Fruit fly (Drosophila melanogaster) whole organism, embryonic: ENCODE measurements around the gene CG13056.

Source experiments
- Blimp-1 ChIP-seq: fragments of 200-800 bp; sonication (Bioruptor generic); optimal IDR thresholded peaks from 3 replicates; lab custom pipeline; 2018; ENCODE audit warnings: missing biosample characterization, missing genetic modification characterization, mild to moderate bottlenecking, moderate library complexity, missing genetic modification reagents
- CG10267 ChIP-seq: fragments of 200-800 bp; sonication (Bioruptor generic); optimal IDR thresholded peaks from 2 replicates; lab custom pipeline; 2018; ENCODE audit warnings: missing biosample characterization, mild to moderate bottlenecking, missing genetic modification characterization, moderate library complexity
- CG10274 ChIP-seq: fragments of 200-800 bp; sonication (Bioruptor generic); optimal IDR thresholded peaks from 3 replicates; lab custom pipeline; 2017; ENCODE audit warnings: missing biosample characterization, mild to moderate bottlenecking, missing genetic modification characterization
- CG10979 ChIP-seq: fragments of 200-800 bp; sonication (Bioruptor generic); optimal IDR thresholded peaks from 2 replicates; lab custom pipeline; 2018; ENCODE audit warnings: missing biosample characterization, mild to moderate bottlenecking, missing genetic modification characterization, moderate library complexity
- CG11504 ChIP-seq: fragments of 200-800 bp; sonication (Bioruptor generic); optimal IDR thresholded peaks from 3 replicates; lab custom pipeline; 2019; ENCODE audit warnings: missing biosample characterization, mild to moderate bottlenecking, missing genetic modification characterization, moderate library complexity
- CG12104 ChIP-seq: fragments of 200-800 bp; sonication (Bioruptor generic); optimal IDR thresholded peaks from 3 replicates; lab custom pipeline; 2016; ENCODE audit warnings: missing biosample characterization, missing genetic modification characterization
- CG12236 ChIP-seq: fragments of 200-800 bp; sonication (Bioruptor generic); optimal IDR thresholded peaks from 2 replicates; lab custom pipeline; 2016; ENCODE audit warnings: missing biosample characterization, missing genetic modification characterization
- CG13123 ChIP-seq: fragments of 200-800 bp; sonication (Bioruptor generic); optimal IDR thresholded peaks from 2 replicates; lab custom pipeline; 2016; ENCODE audit warnings: missing biosample characterization, missing genetic modification characterization
- CG14050 ChIP-seq: fragments of 200-800 bp; sonication (Bioruptor generic); IDR thresholded peaks from 3 replicates; pipeline ENCODE4 v1.3.6; 2022; ENCODE audit warnings: missing biosample characterization, missing genetic modification characterization
- CG14860 ChIP-seq: fragments of 200-800 bp; sonication (Bioruptor generic); IDR thresholded peaks from 3 replicates; pipeline ENCODE4 v1.3.6; 2022; ENCODE audit warnings: missing biosample characterization, missing genetic modification characterization; ENCODE audit not compliant: partially characterized antibody
- CG15011 ChIP-seq: fragments of 200-800 bp; sonication (Bioruptor generic); optimal IDR thresholded peaks from 3 replicates; lab custom pipeline; 2018; ENCODE audit warnings: missing biosample characterization, mild to moderate bottlenecking, missing genetic modification characterization
- CG2116 ChIP-seq: fragments of 200-800 bp; sonication (Bioruptor generic); optimal IDR thresholded peaks from 3 replicates; lab custom pipeline; 2018; ENCODE audit warnings: missing biosample characterization, mild to moderate bottlenecking, missing genetic modification characterization
- CG2712 ChIP-seq: fragments of 200-800 bp; optimal IDR thresholded peaks from 3 replicates; lab custom pipeline; 2019; ENCODE audit warnings: missing biosample characterization, mild to moderate bottlenecking, missing genetic modification characterization, moderate library complexity
- CG2875 ChIP-seq: fragments of 200-800 bp; sonication (Bioruptor generic); optimal IDR thresholded peaks from 2 replicates; lab custom pipeline; 2017; ENCODE audit warnings: missing biosample characterization, mild to moderate bottlenecking, missing genetic modification characterization, missing genetic modification reagents
- CG30020 ChIP-seq: fragments of 200-800 bp; optimal IDR thresholded peaks from 2 replicates; lab custom pipeline; 2019; ENCODE audit warnings: missing biosample characterization, mild to moderate bottlenecking, missing genetic modification characterization, moderate library complexity
- CG3847 ChIP-seq: fragments of 200-800 bp; sonication (Bioruptor generic); IDR thresholded peaks from 2 replicates; pipeline ENCODE4 v1.3.6; 2022; ENCODE audit warnings: missing biosample characterization, missing genetic modification characterization
- CG42726 ChIP-seq: fragments of 200-800 bp; sonication (Bioruptor generic); IDR thresholded peaks from 2 replicates; pipeline ENCODE4 v1.3.6; 2022; ENCODE audit warnings: missing biosample characterization, missing genetic modification characterization; ENCODE audit not compliant: partially characterized antibody
- CG6683 ChIP-seq: fragments of 200-800 bp; sonication (Bioruptor generic); optimal IDR thresholded peaks from 2 replicates; lab custom pipeline; 2017; ENCODE audit warnings: missing biosample characterization, mild to moderate bottlenecking, missing genetic modification characterization, missing genetic modification reagents
- CG6854 ChIP-seq: fragments of 200-800 bp; sonication (Bioruptor generic); optimal IDR thresholded peaks from 3 replicates; lab custom pipeline; 2017; ENCODE audit warnings: missing biosample characterization, mild to moderate bottlenecking, missing genetic modification characterization
- CG9932 ChIP-seq: fragments of 200-800 bp; sonication (Bioruptor generic); IDR thresholded peaks from 2 replicates; pipeline ENCODE4 v1.3.6; 2022; ENCODE audit warnings: missing biosample characterization, missing genetic modification characterization
- HLH3B ChIP-seq: fragments of 200-800 bp; sonication (Bioruptor generic); IDR thresholded peaks from 2 replicates; pipeline ENCODE4 v1.3.6; 2022; ENCODE audit warnings: missing biosample characterization, missing genetic modification characterization
- Hey ChIP-seq: fragments of 200-800 bp; sonication (Bioruptor generic); optimal IDR thresholded peaks from 3 replicates; lab custom pipeline; 2018; ENCODE audit warnings: missing biosample characterization, mild to moderate bottlenecking, missing genetic modification characterization
- Lpt ChIP-seq: fragments of >200 bp; optimal IDR thresholded peaks from 2 replicates; lab custom pipeline; 2018; ENCODE audit warnings: missing biosample characterization, missing genetic modification characterization
- Meics ChIP-seq: fragments of 200-800 bp; sonication (Bioruptor generic); optimal IDR thresholded peaks from 2 replicates; lab custom pipeline; 2017; ENCODE audit warnings: missing biosample characterization, mild to moderate bottlenecking, missing genetic modification characterization
- Myb ChIP-seq: fragments of 200-800 bp; sonication (Bioruptor generic); optimal IDR thresholded peaks from 2 replicates; lab custom pipeline; 2016; ENCODE audit warnings: missing biosample characterization, missing genetic modification characterization
- Neu2 ChIP-seq: fragments of 200-800 bp; sonication (Bioruptor generic); optimal IDR thresholded peaks from 3 replicates; lab custom pipeline; 2016; ENCODE audit warnings: missing biosample characterization, missing genetic modification characterization, borderline replicate concordance
- Oli ChIP-seq: fragments of 200-800 bp; sonication (Bioruptor generic); optimal IDR thresholded peaks from 2 replicates; lab custom pipeline; 2018; ENCODE audit warnings: missing biosample characterization, mild to moderate bottlenecking, missing genetic modification characterization, moderate library complexity
- Opbp ChIP-seq: fragments of 200-800 bp; sonication (Bioruptor generic); IDR thresholded peaks from 3 replicates; pipeline ENCODE4 v1.3.6; 2022; ENCODE audit warnings: missing biosample characterization, missing genetic modification characterization; ENCODE audit not compliant: partially characterized antibody
- Pdp1 ChIP-seq, 2 experiments: fragments of 200-800 bp; sonication (Bioruptor generic); optimal IDR thresholded peaks; 3 replicates each; lab custom pipeline; 2016; ENCODE audit warnings: missing biosample characterization in 2 of 2, missing genetic modification characterization in 2 of 2, mild to moderate bottlenecking in 1 of 2, moderate library complexity in 1 of 2
- Sin3A ChIP-seq: fragments of >200 bp; optimal IDR thresholded peaks from 2 replicates; lab custom pipeline; 2018
- Six4 ChIP-seq: fragments of 200-800 bp; sonication (Bioruptor generic); optimal IDR thresholded peaks from 2 replicates; lab custom pipeline; 2016; ENCODE audit warnings: missing biosample characterization, missing genetic modification characterization
- amos ChIP-seq: fragments of 200-800 bp; sonication (Bioruptor generic); IDR thresholded peaks from 2 replicates; pipeline ENCODE4 v1.3.6; 2022; ENCODE audit warnings: missing biosample characterization, missing genetic modification characterization; ENCODE audit not compliant: partially characterized antibody
- ci ChIP-seq: fragments of 200-800 bp; sonication (Bioruptor generic); IDR thresholded peaks from 3 replicates; pipeline ENCODE4 v1.3.6; 2022; ENCODE audit warnings: missing biosample characterization, missing genetic modification characterization
- cwo ChIP-seq: fragments of 200-800 bp; sonication (Bioruptor generic); optimal IDR thresholded peaks from 3 replicates; lab custom pipeline; 2017; ENCODE audit warnings: missing biosample characterization, missing genetic modification characterization, mild to moderate bottlenecking, moderate library complexity, missing genetic modification reagents
- dmrt99B ChIP-seq: fragments of 200-800 bp; sonication (Bioruptor generic); optimal IDR thresholded peaks from 2 replicates; lab custom pipeline; 2018; ENCODE audit warnings: missing biosample characterization, mild to moderate bottlenecking, missing genetic modification characterization, moderate library complexity
- emc ChIP-seq: fragments of 200-800 bp; sonication (Bioruptor generic); optimal IDR thresholded peaks from 2 replicates; lab custom pipeline; 2016; ENCODE audit warnings: missing biosample characterization, missing genetic modification characterization
- exex ChIP-seq: fragments of 200-800 bp; sonication (Bioruptor generic); optimal IDR thresholded peaks from 4 replicates; lab custom pipeline; 2018; ENCODE audit warnings: missing biosample characterization, mild to moderate bottlenecking, missing genetic modification characterization, moderate library complexity
- grau ChIP-seq: fragments of 200-800 bp; optimal IDR thresholded peaks from 3 replicates; lab custom pipeline; 2019; ENCODE audit warnings: missing biosample characterization, mild to moderate bottlenecking, missing genetic modification characterization, moderate library complexity
- lilli ChIP-seq: fragments of 200-800 bp; sonication (Bioruptor generic); optimal IDR thresholded peaks from 3 replicates; lab custom pipeline; 2016; ENCODE audit warnings: missing biosample characterization, missing genetic modification characterization
- maf-S ChIP-seq: fragments of 200-800 bp; sonication (Bioruptor generic); optimal IDR thresholded peaks from 2 replicates; lab custom pipeline; 2016; ENCODE audit warnings: missing biosample characterization, missing genetic modification characterization
- mam ChIP-seq: fragments of 200-800 bp; sonication (Bioruptor generic); optimal IDR thresholded peaks from 3 replicates; lab custom pipeline; 2016; ENCODE audit warnings: missing biosample characterization, missing genetic modification characterization
- mirr ChIP-seq: fragments of 200-800 bp; sonication (Bioruptor generic); optimal IDR thresholded peaks from 3 replicates; lab custom pipeline; 2018; ENCODE audit warnings: missing biosample characterization, mild to moderate bottlenecking, missing genetic modification characterization
- odd ChIP-seq: fragments of 200-800 bp; sonication (Bioruptor generic); optimal IDR thresholded peaks from 2 replicates; lab custom pipeline; 2017; ENCODE audit warnings: missing biosample characterization, mild to moderate bottlenecking, missing genetic modification characterization
- peb ChIP-seq: fragments of 200-800 bp; sonication (Bioruptor generic); IDR thresholded peaks from 2 replicates; pipeline ENCODE4 v1.3.6; 2022; ENCODE audit warnings: missing biosample characterization, missing genetic modification characterization
- sc ChIP-seq, 3 experiments: fragments of >200 bp in 2 of 3; fragments of 200-800 bp in 1 of 3; sonication (Bioruptor generic) in 1 of 3; optimal IDR thresholded peaks; 2 replicates in 2 of 3; 3 replicates in 1 of 3; lab custom pipeline; 2017; ENCODE audit warnings: mild to moderate bottlenecking in 1 of 3, missing biosample characterization in 1 of 3, missing genetic modification characterization in 1 of 3, missing genetic modification reagents in 1 of 3
- sim ChIP-seq: fragments of 200-800 bp; sonication (Bioruptor generic); IDR thresholded peaks from 2 replicates; pipeline ENCODE4 v1.3.6; 2022; ENCODE audit warnings: missing biosample characterization, missing genetic modification characterization
- sr ChIP-seq: fragments of 200-800 bp; sonication (Bioruptor generic); IDR thresholded peaks from 3 replicates; pipeline ENCODE4 v1.3.6; 2022; ENCODE audit warnings: missing biosample characterization, missing genetic modification characterization
- toy ChIP-seq: fragments of 200-800 bp; sonication (Bioruptor generic); IDR thresholded peaks from 2 replicates; pipeline ENCODE4 v1.3.6; 2022; ENCODE audit warnings: missing biosample characterization, missing genetic modification characterization
- ttk ChIP-seq: fragments of 200-800 bp; sonication (Bioruptor generic); IDR thresholded peaks from 2 replicates; pipeline ENCODE4 v2.1.2; 2022; ENCODE audit warnings: missing biosample characterization, missing genetic modification characterization
- wor ChIP-seq: fragments of 200-800 bp; sonication (Bioruptor generic); IDR thresholded peaks from 2 replicates; pipeline ENCODE4 v1.3.6; 2022; ENCODE audit warnings: missing biosample characterization, missing genetic modification characterization

The CG13056 gene

DNA sequence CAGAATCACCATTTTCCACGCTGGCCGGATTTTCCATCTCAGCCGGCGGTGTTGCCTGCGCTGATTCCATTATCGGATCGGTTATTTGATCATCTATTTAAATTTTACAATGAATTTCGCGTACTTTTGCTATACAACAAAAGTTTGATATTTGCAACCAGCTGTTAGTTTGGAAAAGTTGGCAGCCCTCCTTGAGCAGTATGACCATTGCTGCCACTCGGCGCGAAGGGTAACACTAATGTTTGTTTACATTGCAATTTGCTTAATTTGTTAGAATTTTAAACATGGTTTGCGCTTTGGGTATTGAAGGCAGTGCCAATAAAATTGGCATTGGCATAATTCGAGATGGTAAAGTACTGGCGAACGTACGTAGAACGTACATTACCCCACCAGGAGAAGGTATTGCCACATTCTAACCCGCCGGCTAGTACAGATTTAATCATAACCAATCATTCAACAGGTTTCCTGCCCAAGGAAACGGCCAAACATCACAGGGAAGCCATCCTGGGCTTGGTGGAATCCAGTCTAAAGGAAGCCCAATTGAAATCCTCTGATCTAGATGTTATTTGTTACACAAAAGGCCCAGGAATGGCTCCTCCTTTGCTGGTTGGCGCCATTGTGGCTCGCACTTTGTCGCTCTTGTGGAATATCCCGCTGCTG lies 18.8 kb downstream of the CG13056 start, which contains the start of the genes Golgin104 and Tcs3 (continued):
- no peak for TF ChIP-seq CG11504 (tag; lab: Kevin White, UChicago)
- no peak for TF ChIP-seq sr (GFP tag; lab: Robert Waterston, UW)
- TF ChIP-seq Oli (tag; lab: Kevin White, UChicago) = no peak
- no peak for TF ChIP-seq CG14050 (GFP tag; lab: Robert Waterston, UW)
- peak; percentile 41; the same call in 1 of the 2 replicates for TF ChIP-seq CG3847 (GFP tag; lab: Robert Waterston, UW)
- TF ChIP-seq CG2875 (GFP tag; lab: Kevin White, UChicago) = no peak
- no peak for TF ChIP-seq lilli (GFP tag; lab: Kevin White, UChicago)
- no peak for TF ChIP-seq CG12236 (GFP tag; lab: Kevin White, UChicago)
- no peak for TF ChIP-seq CG6683 (GFP tag; lab: Kevin White, UChicago)
- TF ChIP-seq sc (optimal IDR thresholded peaks at IDR 0.05; lab: Kevin White, UChicago) = no peak
- no peak for TF ChIP-seq sc (GFP tag; optimal IDR thresholded peaks at IDR 0.05; lab: Kevin White, UChicago)
- TF ChIP-seq CG10274 (GFP tag; lab: Kevin White, UChicago) = no peak
- TF ChIP-seq CG2116 (GFP tag; lab: Kevin White, UChicago) = no peak
- TF ChIP-seq grau (tag; lab: Kevin White, UChicago) = no peak
- TF ChIP-seq CG2712 (tag; lab: Kevin White, UChicago) = no peak
- peak; percentile 8 for TF ChIP-seq exex (tag; lab: Kevin White, UChicago)
- TF ChIP-seq Hey (tag; lab: Kevin White, UChicago) = no peak
- TF ChIP-seq toy = no peak
- TF ChIP-seq CG42726 (GFP tag; lab: Robert Waterston, UW) = no peak
- no peak for TF ChIP-seq CG10979
- TF ChIP-seq ttk (GFP tag; lab: Robert Waterston, UW) = no peak
- no peak for TF ChIP-seq CG15011 (GFP tag; lab: Kevin White, UChicago)
- TF ChIP-seq Blimp-1 (GFP tag; lab: Kevin White, UChicago) = no peak
- TF ChIP-seq mirr (GFP tag; lab: Kevin White, UChicago) = no peak
- TF ChIP-seq Six4 (GFP tag; lab: Kevin White, UChicago) = no peak
- no peak for TF ChIP-seq Opbp (GFP tag; lab: Robert Waterston, UW)
- TF ChIP-seq odd (GFP tag; lab: Kevin White, UChicago) = no peak
- no peak for TF ChIP-seq ci
- TF ChIP-seq CG14860 (GFP tag; lab: Robert Waterston, UW) = no peak
- TF ChIP-seq mam (GFP tag; lab: Kevin White, UChicago) = no peak
- TF ChIP-seq CG30020 = no peak
- TF ChIP-seq cwo (GFP tag; lab: Kevin White, UChicago) = no peak
- no peak for TF ChIP-seq maf-S
- no peak for TF ChIP-seq HLH3B
- no peak for TF ChIP-seq dmrt99B (tag; lab: Kevin White, UChicago)
- no peak for TF ChIP-seq wor
- TF ChIP-seq Meics (GFP tag; lab: Kevin White, UChicago) = no peak
- TF ChIP-seq Sin3A (lab: Kevin White, UChicago) = peak; percentile 69
- TF ChIP-seq CG10267 (tag; lab: Kevin White, UChicago) = peak; percentile 3
- no peak for TF ChIP-seq CG12104 (GFP tag; lab: Kevin White, UChicago)
- no peak for TF ChIP-seq emc (GFP tag; lab: Kevin White, UChicago)
- no peak for TF ChIP-seq CG13123 (GFP tag; lab: Kevin White, UChicago)
- peak in 1 of 2 experiments; percentile 3 for TF ChIP-seq Pdp1 (GFP tag; optimal IDR thresholded peaks at IDR 0.05; lab: Kevin White, UChicago)
- TF ChIP-seq Lpt = no peak
- TF ChIP-seq Neu2 (GFP tag; lab: Kevin White, UChicago) = no peak
- TF ChIP-seq CG6854 (GFP tag; lab: Kevin White, UChicago) = no peak
- peak; percentile 31 for TF ChIP-seq Myb
- TF ChIP-seq peb = no peak
- no peak for TF ChIP-seq CG9932 (GFP tag; lab: Robert Waterston, UW)
- no peak for TF ChIP-seq amos (GFP tag; lab: Robert Waterston, UW)
- no peak for TF ChIP-seq sim (GFP tag; lab: Robert Waterston, UW)
